Worm (Caenorhabditis elegans) whole organism, late embryonic: Measurements from ENCODE around the gene abu-10.

Experiments used
- C38D4.7 ChIP-seq: fragments of 200-800 bp; sonication (Bioruptor generic); optimal IDR thresholded peaks from 2 replicates; lab custom pipeline; 2018; ENCODE audit warnings: mild to moderate bottlenecking, missing genetic modification characterization, moderate library complexity, missing compliant biosample characterization
- K09A11.1 ChIP-seq: sonication (generic microtip); optimal IDR thresholded peaks from 2 replicates; lab custom pipeline; 2017; ENCODE audit warnings: antibody characterized with exemption, mild to moderate bottlenecking, missing genetic modification characterization, missing compliant biosample characterization; ENCODE audit not compliant: insufficient read depth
- T23F11.4 ChIP-seq: fragments of 200-800 bp; sonication (Bioruptor generic); optimal IDR thresholded peaks from 2 replicates; lab custom pipeline; 2018; ENCODE audit warnings: mild to moderate bottlenecking, missing genetic modification characterization, missing compliant biosample characterization
- Y22D7AL.16 ChIP-seq: sonication (generic microtip); optimal IDR thresholded peaks from 2 replicates; lab custom pipeline; 2016; ENCODE audit warnings: missing genetic modification characterization, missing compliant biosample characterization
- ceh-18 ChIP-seq: sonication (generic microtip); optimal IDR thresholded peaks from 2 replicates; lab custom pipeline; 2016; ENCODE audit warnings: missing genetic modification characterization, missing compliant biosample characterization
- ceh-2 ChIP-seq: sonication (generic microtip); optimal IDR thresholded peaks from 2 replicates; lab custom pipeline; 2016; ENCODE audit warnings: missing genotype, missing genetic modification characterization, missing compliant biosample characterization
- ceh-24 ChIP-seq: sonication (generic microtip); optimal IDR thresholded peaks from 2 replicates; lab custom pipeline; 2016; ENCODE audit warnings: mild to moderate bottlenecking, missing genetic modification characterization, missing compliant biosample characterization
- ceh-30 ChIP-seq: fragments of 150-350 bp; optimal IDR thresholded peaks from 2 replicates; lab custom pipeline; 2014; ENCODE audit warnings: missing biosample characterization, missing genetic modification characterization
- ceh-31 ChIP-seq: sonication (generic microtip); optimal IDR thresholded peaks from 2 replicates; lab custom pipeline; 2016; ENCODE audit warnings: missing genetic modification characterization, missing compliant biosample characterization
- ceh-45 ChIP-seq: fragments of 200-800 bp; sonication (Bioruptor generic); IDR thresholded peaks from 2 replicates; pipeline ENCODE4 v1.3.6; 2022; ENCODE audit warnings: missing genetic modification reagents, missing genetic modification characterization, missing compliant biosample characterization
- ceh-6 ChIP-seq: fragments of 200-800 bp; sonication (Bioruptor generic); optimal IDR thresholded peaks from 2 replicates; lab custom pipeline; 2018; ENCODE audit warnings: mild to moderate bottlenecking, missing genetic modification characterization, missing compliant biosample characterization
- ceh-9 ChIP-seq: sonication (generic microtip); optimal IDR thresholded peaks from 2 replicates; lab custom pipeline; 2016; ENCODE audit warnings: mild to moderate bottlenecking, missing genetic modification characterization, inconsistent platforms, missing compliant biosample characterization
- dmd-4 ChIP-seq: sonication (generic microtip); optimal IDR thresholded peaks from 2 replicates; lab custom pipeline; 2016; ENCODE audit warnings: borderline replicate concordance, missing genetic modification characterization, missing compliant biosample characterization
- ets-4 ChIP-seq: sonication (generic microtip); optimal IDR thresholded peaks from 2 replicates; lab custom pipeline; 2016; ENCODE audit warnings: missing genetic modification characterization, missing compliant biosample characterization
- fax-1 ChIP-seq: sonication (generic microtip); optimal IDR thresholded peaks from 2 replicates; lab custom pipeline; 2016; ENCODE audit warnings: missing genotype, missing genetic modification characterization, missing compliant biosample characterization
- fkh-6 ChIP-seq: sonication (generic microtip); optimal IDR thresholded peaks from 2 replicates; lab custom pipeline; 2016; ENCODE audit warnings: missing genetic modification characterization, missing compliant biosample characterization
- gmeb-2 ChIP-seq: sonication (generic microtip); optimal IDR thresholded peaks from 2 replicates; lab custom pipeline; 2016; ENCODE audit warnings: missing genetic modification characterization, inconsistent platforms, missing compliant biosample characterization
- hlh-15 ChIP-seq: sonication (generic microtip); optimal IDR thresholded peaks from 2 replicates; lab custom pipeline; 2016; ENCODE audit warnings: missing genetic modification characterization, missing compliant biosample characterization
- hlh-6 ChIP-seq: sonication (generic microtip); optimal IDR thresholded peaks from 2 replicates; lab custom pipeline; 2016; ENCODE audit warnings: missing genotype, missing genetic modification characterization, missing compliant biosample characterization
- lim-6 ChIP-seq: sonication (generic microtip); optimal IDR thresholded peaks from 2 replicates; lab custom pipeline; 2016; ENCODE audit warnings: missing genetic modification characterization, missing compliant biosample characterization
- nhr-11 ChIP-seq: fragments of 150-350 bp; optimal IDR thresholded peaks from 2 replicates; lab custom pipeline; 2014; ENCODE audit warnings: missing biosample characterization, missing genetic modification characterization
- pag-3 ChIP-seq: sonication (generic microtip); optimal IDR thresholded peaks from 2 replicates; lab custom pipeline; 2016; ENCODE audit warnings: missing compliant biosample characterization, missing genetic modification characterization, borderline replicate concordance
- pat-9 ChIP-seq: fragments of 200-800 bp; sonication (Bioruptor generic); optimal IDR thresholded peaks from 2 replicates; lab custom pipeline; 2018; ENCODE audit warnings: mild to moderate bottlenecking, missing genetic modification characterization, moderate library complexity, missing compliant biosample characterization
- pha-2 ChIP-seq: sonication (generic microtip); optimal IDR thresholded peaks from 2 replicates; lab custom pipeline; 2017; ENCODE audit warnings: mild to moderate bottlenecking, missing genetic modification characterization, missing compliant biosample characterization
- pha-4 ChIP-seq: fragments of 150-350 bp; optimal IDR thresholded peaks from 2 replicates; lab custom pipeline; 2018; ENCODE audit warnings: missing biosample characterization, missing genetic modification reagents, missing genetic modification characterization
- rnt-1 ChIP-seq: sonication (generic microtip); optimal IDR thresholded peaks from 2 replicates; lab custom pipeline; 2016; ENCODE audit warnings: missing genetic modification characterization, missing compliant biosample characterization
- syd-9 ChIP-seq: sonication (generic microtip); optimal IDR thresholded peaks from 2 replicates; lab custom pipeline; 2016; ENCODE audit warnings: mild to moderate bottlenecking, missing genetic modification characterization, moderate library complexity, missing compliant biosample characterization
- tbx-7 ChIP-seq: sonication (generic microtip); optimal IDR thresholded peaks from 2 replicates; lab custom pipeline; 2016; ENCODE audit warnings: missing genotype, missing genetic modification characterization, missing compliant biosample characterization
- ttx-3 ChIP-seq: sonication (generic microtip); optimal IDR thresholded peaks from 2 replicates; lab custom pipeline; 2016; ENCODE audit warnings: missing genetic modification reagents, missing genetic modification characterization, missing compliant biosample characterization
- unc-42 ChIP-seq: sonication (generic microtip); optimal IDR thresholded peaks from 2 replicates; lab custom pipeline; 2016; ENCODE audit warnings: missing genotype, missing genetic modification characterization, missing compliant biosample characterization
- zip-5 ChIP-seq: sonication (generic microtip); optimal IDR thresholded peaks from 2 replicates; lab custom pipeline; 2016; ENCODE audit warnings: missing genetic modification characterization, missing compliant biosample characterization
- ztf-16 ChIP-seq: sonication (generic microtip); optimal IDR thresholded peaks from 2 replicates; lab custom pipeline; 2017; ENCODE audit warnings: missing genetic modification characterization, missing compliant biosample characterization

Gene abu-10

ce11 chrX:3755753-3756152 is 42.2 kb upstream of the abu-10 start:
- no peak for TF ChIP-seq Y22D7AL.16 (tag; lab: Kevin White, UChicago)
- no peak for TF ChIP-seq pat-9 (tag; lab: Kevin White, UChicago)
- TF ChIP-seq fkh-6 (tag; lab: Kevin White, UChicago), result no peak
- no peak for TF ChIP-seq dmd-4 (tag; lab: Kevin White, UChicago)
- TF ChIP-seq ceh-30 (tag; lab: Kevin White, UChicago), result no peak
- no peak for TF ChIP-seq T23F11.4 (GFP tag; lab: Kevin White, UChicago)
- TF ChIP-seq rnt-1 (tag; lab: Kevin White, UChicago), result no peak
- TF ChIP-seq, all 69 proteins: peak for 0

ce11 chrX:3756238-3756637 is 41.7 kb upstream of the abu-10 start:
- TF ChIP-seq ceh-6 (GFP tag; lab: Kevin White, UChicago), result no peak
- TF ChIP-seq, all 69 proteins: peak for 0

ce11 chrX:3758399-3758798 is 39.6 kb upstream of the abu-10 start, which contains the start of gene T14G12.12:
TSS of gene T14G12.12 (minus strand) at chrX:3758499.
- no peak for TF ChIP-seq ceh-45
- no peak for TF ChIP-seq hlh-15 (tag; lab: Kevin White, UChicago)
- no peak for TF ChIP-seq zip-5 (tag; lab: Kevin White, UChicago)
- TF ChIP-seq pha-2 (tag; lab: Kevin White, UChicago), result no peak
- TF ChIP-seq ceh-2 (tag; lab: Kevin White, UChicago), result no peak
- TF ChIP-seq ttx-3, result no peak
- TF ChIP-seq ceh-24 (tag; lab: Kevin White, UChicago), result no peak
- TF ChIP-seq syd-9 (tag; lab: Kevin White, UChicago), result no peak
- no peak for TF ChIP-seq dmd-4 (tag; lab: Kevin White, UChicago)

ce11 chrX:3759345-3759744 is 38.6 kb upstream of the abu-10 start, which contains the start of gene T14G12.6:
TSS of gene T14G12.6 (minus strand) at chrX:3759445.
- TF ChIP-seq ceh-24 (tag; lab: Kevin White, UChicago), result no peak
- TF ChIP-seq ceh-9 (tag; lab: Kevin White, UChicago), result no peak
- TF ChIP-seq ceh-18 (tag; lab: Kevin White, UChicago), result no peak
- no peak for TF ChIP-seq ceh-2 (tag; lab: Kevin White, UChicago)
- TF ChIP-seq, all 69 proteins: peak for 0

ce11 chrX:3759820-3760219 is 38.2 kb upstream of the abu-10 start:
- TF ChIP-seq gmeb-2 (tag; lab: Kevin White, UChicago) (no peak), hlh-6 (tag; lab: Kevin White, UChicago) (no peak), C38D4.7 (GFP tag; lab: Kevin White, UChicago) (no peak), nhr-11 (no peak), zip-5 (tag; lab: Kevin White, UChicago) (no peak), pha-4 (tag; lab: Kevin White, UChicago) (no peak), ets-4 (tag; lab: Kevin White, UChicago) (no peak), pha-2 (tag; lab: Kevin White, UChicago) (no peak), tbx-7 (tag; lab: Kevin White, UChicago) (no peak), T23F11.4 (GFP tag; lab: Kevin White, UChicago) (no peak), ceh-30 (tag; lab: Kevin White, UChicago) (no peak), ceh-31 (tag; lab: Kevin White, UChicago) (no peak), ceh-9 (tag; lab: Kevin White, UChicago) (no peak), unc-42 (tag; lab: Kevin White, UChicago) (no peak), K09A11.1 (tag; lab: Kevin White, UChicago) (no peak), fax-1 (tag; lab: Kevin White, UChicago) (no peak), ztf-16 (tag; lab: Kevin White, UChicago) (no peak), pag-3 (tag; lab: Kevin White, UChicago) (no peak), lim-6 (no peak)
- TF ChIP-seq, all 69 proteins: peak for 0
